Fruit fly (Drosophila melanogaster): ENCODE results near the gene Klp67A.

- no peak for TF ChIP-seq usp (GFP tag; optimal IDR thresholded peaks at IDR 0.05)
- no peak for TF ChIP-seq EcR (GFP tag; optimal IDR thresholded peaks at IDR 0.05)
- TF ChIP-seq pan (optimal IDR thresholded peaks at IDR 0.05) = no peak
- TF ChIP-seq psq (optimal IDR thresholded peaks at IDR 0.05) = no peak
- no peak for TF ChIP-seq Dll (optimal IDR thresholded peaks at IDR 0.05)
Measured at dm6 chr3L:9345157-9345556, 21.7 kb downstream of the Klp67A start.

Data from whole organism.